Worm (Caenorhabditis elegans) whole organism, early embryonic: ENCODE data around the gene F22B7.1.
A peak's percentile ranks its signal among the peaks of the same experiment; 100 is the strongest.

Experiments
- F13C5.2 ChIP-seq: sonication (generic microtip); optimal IDR thresholded peaks from 2 replicates; lab custom pipeline; 2017; ENCODE audit warnings: mild to moderate bottlenecking, missing genetic modification characterization, inconsistent platforms, missing compliant biosample characterization
- ama-1 ChIP-seq: fragments of 150-350 bp; optimal IDR thresholded peaks from 2 replicates; lab custom pipeline; 2014
- flt-1 ChIP-seq: fragments of 200-800 bp; sonication (Bioruptor generic); IDR thresholded peaks from 2 replicates; pipeline ENCODE4 v1.3.6; 2022; ENCODE audit warnings: missing genetic modification characterization, missing compliant biosample characterization
- scrt-1 ChIP-seq: fragments of 200-800 bp; sonication (Bioruptor generic); IDR thresholded peaks from 2 replicates; pipeline ENCODE4 v1.3.6; 2022; ENCODE audit warnings: missing genetic modification characterization, missing compliant biosample characterization
- sea-1 ChIP-seq: fragments of 200-800 bp; sonication (Bioruptor generic); conservative IDR thresholded peaks from 2 replicates; pipeline ENCODE4 v1.3.6; 2022; ENCODE audit warnings: missing genetic modification characterization, missing compliant biosample characterization
- tbx-37 ChIP-seq: fragments of 200-800 bp; sonication (Bioruptor generic); conservative IDR thresholded peaks from 2 replicates; pipeline ENCODE4 v1.3.6; 2022; ENCODE audit warnings: missing genetic modification reagents, missing genetic modification characterization, missing compliant biosample characterization

ce11 chrIII:8650235-8650817 lies 14.8 kb upstream of the F22B7.1 start, which contains the start of gene flp-23:
- TF ChIP-seq ama-1, result no peak
- TF ChIP-seq F13C5.2 (tag; lab: Kevin White, UChicago), result peak; percentile 87
- peak; percentile 89 for TF ChIP-seq sea-1 (GFP tag; lab: Robert Waterston, UW)
- peak; percentile 80; the same call in 1 of the 2 replicates for TF ChIP-seq tbx-37 (GFP tag; lab: Robert Waterston, UW)
- peak; percentile 87 for TF ChIP-seq flt-1 (GFP tag; lab: Robert Waterston, UW)
- TF ChIP-seq scrt-1 (GFP tag; lab: Robert Waterston, UW), result peak; percentile 90
